Worm (Caenorhabditis elegans) whole organism, late embryonic: Measurements from ENCODE around the gene tag-123.

ENCODE experiments used
- F13H6.1 ChIP-seq: sonication (generic microtip); optimal IDR thresholded peaks from 2 replicates; lab custom pipeline; 2016; ENCODE audit warnings: missing genetic modification characterization, missing compliant biosample characterization
- K09A11.1 ChIP-seq: sonication (generic microtip); optimal IDR thresholded peaks from 2 replicates; lab custom pipeline; 2017; ENCODE audit warnings: antibody characterized with exemption, mild to moderate bottlenecking, missing genetic modification characterization, missing compliant biosample characterization; ENCODE audit not compliant: insufficient read depth
- Y22D7AL.16 ChIP-seq: sonication (generic microtip); optimal IDR thresholded peaks from 2 replicates; lab custom pipeline; 2016; ENCODE audit warnings: missing genetic modification characterization, missing compliant biosample characterization
- ama-1 ChIP-seq: fragments of 150-350 bp; optimal IDR thresholded peaks from 2 replicates; lab custom pipeline; 2014
- ceh-14 ChIP-seq: sonication (generic microtip); optimal IDR thresholded peaks from 2 replicates; lab custom pipeline; 2016; ENCODE audit warnings: missing genotype, missing genetic modification characterization, missing compliant biosample characterization
- ceh-19 ChIP-seq: fragments of 200-800 bp; sonication (Bioruptor generic); optimal IDR thresholded peaks from 2 replicates; lab custom pipeline; 2018; ENCODE audit warnings: mild to moderate bottlenecking, missing genetic modification characterization, missing compliant biosample characterization
- ceh-2 ChIP-seq: sonication (generic microtip); optimal IDR thresholded peaks from 2 replicates; lab custom pipeline; 2016; ENCODE audit warnings: missing genotype, missing genetic modification characterization, missing compliant biosample characterization
- ceh-22 ChIP-seq: sonication (generic microtip); optimal IDR thresholded peaks from 2 replicates; lab custom pipeline; 2017; ENCODE audit warnings: missing biosample characterization, missing genetic modification characterization
- ceh-30 ChIP-seq: fragments of 150-350 bp; optimal IDR thresholded peaks from 2 replicates; lab custom pipeline; 2014; ENCODE audit warnings: missing biosample characterization, missing genetic modification characterization
- ceh-31 ChIP-seq: sonication (generic microtip); optimal IDR thresholded peaks from 2 replicates; lab custom pipeline; 2016; ENCODE audit warnings: missing genetic modification characterization, missing compliant biosample characterization
- ceh-34 ChIP-seq: sonication (generic microtip); optimal IDR thresholded peaks from 2 replicates; lab custom pipeline; 2016; ENCODE audit warnings: mild to moderate bottlenecking, missing genetic modification characterization, missing compliant biosample characterization
- ceh-45 ChIP-seq: fragments of 200-800 bp; sonication (Bioruptor generic); IDR thresholded peaks from 2 replicates; pipeline ENCODE4 v1.3.6; 2022; ENCODE audit warnings: missing genetic modification reagents, missing genetic modification characterization, missing compliant biosample characterization
- ceh-48 ChIP-seq: sonication (generic microtip); optimal IDR thresholded peaks from 2 replicates; lab custom pipeline; 2016; ENCODE audit warnings: missing genetic modification characterization, inconsistent platforms, missing compliant biosample characterization
- che-1 ChIP-seq: sonication (generic microtip); optimal IDR thresholded peaks from 2 replicates; lab custom pipeline; 2016; ENCODE audit warnings: mild to moderate bottlenecking, missing genetic modification characterization, missing compliant biosample characterization
- dmd-4 ChIP-seq: sonication (generic microtip); optimal IDR thresholded peaks from 2 replicates; lab custom pipeline; 2016; ENCODE audit warnings: borderline replicate concordance, missing genetic modification characterization, missing compliant biosample characterization
- dve-1 ChIP-seq: sonication (generic microtip); optimal IDR thresholded peaks from 2 replicates; lab custom pipeline; 2017; ENCODE audit warnings: antibody characterized with exemption, mild to moderate bottlenecking, missing genetic modification characterization, missing compliant biosample characterization
- elt-4 ChIP-seq: sonication (generic microtip); optimal IDR thresholded peaks from 2 replicates; lab custom pipeline; 2016; ENCODE audit warnings: missing genetic modification characterization, missing compliant biosample characterization
- eyg-1 ChIP-seq: sonication (generic microtip); optimal IDR thresholded peaks from 2 replicates; lab custom pipeline; 2016; ENCODE audit warnings: missing genotype, missing genetic modification characterization, missing compliant biosample characterization
- fax-1 ChIP-seq: sonication (generic microtip); optimal IDR thresholded peaks from 2 replicates; lab custom pipeline; 2016; ENCODE audit warnings: missing genotype, missing genetic modification characterization, missing compliant biosample characterization
- fkh-10 ChIP-seq: fragments of 150-350 bp; optimal IDR thresholded peaks from 2 replicates; lab custom pipeline; 2014; ENCODE audit warnings: missing biosample characterization, missing genetic modification reagents, missing genetic modification characterization
- hlh-13 ChIP-seq: fragments of 200-800 bp; sonication (Bioruptor generic); optimal IDR thresholded peaks from 2 replicates; lab custom pipeline; 2018; ENCODE audit warnings: mild to moderate bottlenecking, missing genetic modification characterization, missing compliant biosample characterization
- hlh-8 ChIP-seq: sonication (generic microtip); optimal IDR thresholded peaks from 2 replicates; lab custom pipeline; 2016; ENCODE audit warnings: missing genotype, missing genetic modification characterization, missing compliant biosample characterization
- lin-11 ChIP-seq: fragments of 200-800 bp; sonication (Bioruptor generic); optimal IDR thresholded peaks from 2 replicates; lab custom pipeline; 2018; ENCODE audit warnings: mild to moderate bottlenecking, missing genetic modification characterization, missing compliant biosample characterization
- nfya-1 ChIP-seq: sonication (generic microtip); optimal IDR thresholded peaks from 2 replicates; lab custom pipeline; 2017; ENCODE audit warnings: missing genetic modification characterization, mild to moderate bottlenecking, missing compliant biosample characterization, antibody characterized with exemption, moderate library complexity
- odd-2 ChIP-seq: sonication (generic microtip); optimal IDR thresholded peaks from 2 replicates; lab custom pipeline; 2017; ENCODE audit warnings: antibody characterized with exemption, mild to moderate bottlenecking, missing genetic modification characterization, missing compliant biosample characterization
- pax-1 ChIP-seq: fragments of 150-350 bp; optimal IDR thresholded peaks from 2 replicates; lab custom pipeline; 2014; ENCODE audit warnings: missing biosample characterization, missing genetic modification characterization
- pha-2 ChIP-seq: sonication (generic microtip); optimal IDR thresholded peaks from 2 replicates; lab custom pipeline; 2017; ENCODE audit warnings: mild to moderate bottlenecking, missing genetic modification characterization, missing compliant biosample characterization
- pros-1 ChIP-seq: fragments of 150-350 bp; optimal IDR thresholded peaks from 2 replicates; lab custom pipeline; 2014; ENCODE audit warnings: missing biosample characterization, missing genetic modification reagents, missing genetic modification characterization
- rnt-1 ChIP-seq: sonication (generic microtip); optimal IDR thresholded peaks from 2 replicates; lab custom pipeline; 2016; ENCODE audit warnings: missing genetic modification characterization, missing compliant biosample characterization
- sdc-2 ChIP-seq: sonication (generic microtip); optimal IDR thresholded peaks from 2 replicates; lab custom pipeline; 2016; ENCODE audit warnings: missing genotype, missing genetic modification characterization, missing compliant biosample characterization
- sox-2 ChIP-seq: fragments of 200-800 bp; sonication (Bioruptor generic); IDR thresholded peaks from 2 replicates; pipeline ENCODE4 v1.3.6; 2022; ENCODE audit warnings: missing genetic modification reagents, missing genetic modification characterization, missing compliant biosample characterization
- tbx-2 ChIP-seq: sonication (generic microtip); optimal IDR thresholded peaks from 2 replicates; lab custom pipeline; 2016; ENCODE audit warnings: missing genetic modification characterization, missing compliant biosample characterization
- ttx-3 ChIP-seq: sonication (generic microtip); optimal IDR thresholded peaks from 2 replicates; lab custom pipeline; 2016; ENCODE audit warnings: missing genetic modification reagents, missing genetic modification characterization, missing compliant biosample characterization
- unc-42 ChIP-seq: sonication (generic microtip); optimal IDR thresholded peaks from 2 replicates; lab custom pipeline; 2016; ENCODE audit warnings: missing genotype, missing genetic modification characterization, missing compliant biosample characterization
- unc-55 ChIP-seq: sonication (generic microtip); optimal IDR thresholded peaks from 2 replicates; lab custom pipeline; 2017; ENCODE audit warnings: missing biosample characterization, missing genetic modification reagents, missing genetic modification characterization
- zip-5 ChIP-seq: sonication (generic microtip); optimal IDR thresholded peaks from 2 replicates; lab custom pipeline; 2016; ENCODE audit warnings: missing genetic modification characterization, missing compliant biosample characterization
- ztf-16 ChIP-seq: sonication (generic microtip); optimal IDR thresholded peaks from 2 replicates; lab custom pipeline; 2017; ENCODE audit warnings: missing genetic modification characterization, missing compliant biosample characterization

The tag-123 gene

DNA sequence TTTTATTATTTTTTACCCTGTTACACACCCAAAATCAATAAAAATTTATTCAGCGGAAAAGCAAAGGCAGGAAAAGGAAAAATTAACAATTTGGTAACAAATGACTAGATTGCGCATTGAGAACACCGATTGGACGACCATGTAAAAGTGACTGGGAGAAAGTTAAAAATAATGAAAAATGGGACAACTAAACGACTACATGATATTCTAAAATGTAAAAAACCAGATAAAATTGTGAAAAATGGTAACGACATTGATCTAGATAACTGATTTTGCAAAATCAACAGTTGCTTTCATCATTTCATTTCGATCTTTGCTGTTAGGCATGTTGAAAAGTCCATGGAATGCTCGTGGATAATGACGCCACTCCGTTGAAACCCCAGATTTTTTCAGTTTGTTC is 37.9 kb upstream of the tag-123 start:
- TF ChIP-seq K09A11.1 (tag; lab: Kevin White, UChicago) (no peak), lin-11 (tag; lab: Kevin White, UChicago) (no peak), ceh-22 (tag; lab: Kevin White, UChicago) (no peak), pha-2 (tag; lab: Kevin White, UChicago) (no peak), sdc-2 (tag; lab: Kevin White, UChicago) (no peak), fkh-10 (GFP tag; lab: Kevin White, UChicago) (no peak), hlh-8 (tag; lab: Kevin White, UChicago) (no peak), ceh-34 (tag; lab: Kevin White, UChicago) (no peak), tbx-2 (no peak), unc-42 (tag; lab: Kevin White, UChicago) (no peak), ceh-14 (tag; lab: Kevin White, UChicago) (no peak), ztf-16 (tag; lab: Kevin White, UChicago) (no peak)

- TF ChIP-seq ztf-16 (tag; lab: Kevin White, UChicago) = no peak
- no peak for TF ChIP-seq F13H6.1 (tag; lab: Kevin White, UChicago)
- TF ChIP-seq che-1 (tag; lab: Kevin White, UChicago) = no peak
- TF ChIP-seq ceh-2 (tag; lab: Kevin White, UChicago) = no peak
Observed at ce11 chrX:8457314-8457713, 35.5 kb upstream of the tag-123 start, which contains the start of gene F16F9.3. F16F9.3 (plus strand) TSS chrX:8457614.

DNA sequence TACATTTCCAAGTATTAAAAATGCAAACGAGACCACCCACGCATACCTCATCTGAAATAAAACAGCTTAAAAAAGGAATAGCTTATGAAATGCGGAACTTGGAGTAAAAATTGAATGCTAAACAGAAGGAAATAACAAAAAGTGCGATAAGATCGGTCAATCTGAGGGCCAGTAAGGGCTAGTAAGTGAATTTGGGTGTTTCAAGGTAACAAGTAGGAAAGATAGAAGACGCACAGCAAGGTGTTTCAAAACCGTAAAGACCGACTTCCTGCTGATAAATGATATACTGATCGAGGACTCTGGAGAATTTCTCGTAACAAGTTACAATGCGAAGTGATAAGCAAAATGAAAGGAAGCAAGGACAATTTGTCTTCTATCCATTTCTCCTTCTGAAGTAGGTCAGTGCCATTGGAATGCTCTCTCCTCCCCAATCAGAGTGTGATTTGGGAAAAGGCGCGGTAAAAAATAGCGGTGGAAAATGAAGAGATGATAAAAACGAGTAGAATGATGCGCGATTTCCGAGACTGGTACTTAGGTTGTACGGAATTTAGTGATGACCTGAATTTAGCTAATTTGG is 33.8 kb upstream of the tag-123 start, which contains the start of gene dpy-6:
Gene dpy-6, minus strand, starts transcription at position 51 of the 577 bp plus-strand sequence.
- no peak for TF ChIP-seq ceh-19 (GFP tag; lab: Kevin White, UChicago)
- no peak for TF ChIP-seq zip-5 (tag; lab: Kevin White, UChicago)
- TF ChIP-seq pax-1 (tag; lab: Kevin White, UChicago) = no peak
- TF ChIP-seq elt-4 (tag; lab: Kevin White, UChicago) = no peak
- TF ChIP-seq ceh-45 = no peak
- TF ChIP-seq unc-55 (GFP tag; lab: Kevin White, UChicago) = no peak
- TF ChIP-seq fax-1 (tag; lab: Kevin White, UChicago) = no peak
- no peak for TF ChIP-seq eyg-1
- TF ChIP-seq unc-42 (tag; lab: Kevin White, UChicago) = no peak
- TF ChIP-seq hlh-13 = no peak
- TF ChIP-seq Y22D7AL.16 (tag; lab: Kevin White, UChicago) = no peak
- TF ChIP-seq ceh-30 (tag; lab: Kevin White, UChicago) = no peak
- TF ChIP-seq nfya-1 (tag; lab: Kevin White, UChicago) = no peak
- no peak for TF ChIP-seq sox-2 (GFP tag; lab: Robert Waterston, UW)
- TF ChIP-seq ama-1 (lab: Kevin White, UChicago) = no peak
- no peak for TF ChIP-seq ceh-48
- TF ChIP-seq pros-1 (tag; lab: Kevin White, UChicago) = no peak
- no peak for TF ChIP-seq dmd-4 (tag; lab: Kevin White, UChicago)

DNA sequence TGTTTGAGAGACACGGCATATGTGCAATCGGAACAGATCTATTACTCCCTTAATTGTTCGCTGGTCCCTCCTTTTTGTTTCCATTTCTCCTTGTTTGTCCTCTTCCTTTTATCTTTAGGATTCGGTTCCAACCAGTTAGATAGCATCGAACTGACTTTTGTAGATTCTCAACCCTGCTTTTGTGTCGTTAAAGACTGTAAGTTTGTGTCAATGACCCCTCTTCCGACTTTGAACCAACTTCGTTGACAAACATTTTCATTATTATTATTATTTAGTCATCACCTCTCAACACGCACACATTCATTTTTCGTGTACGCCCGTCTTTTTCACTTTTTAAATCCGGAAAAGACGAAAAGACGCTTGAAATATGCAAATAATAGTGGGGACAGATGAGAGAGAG is 24.3 kb upstream of the tag-123 start, which contains the start of gene F16F9.1:
Gene F16F9.1, plus strand, starts transcription at position 301 of the 400 bp plus-strand sequence.
- TF ChIP-seq ceh-19 (GFP tag; lab: Kevin White, UChicago) (no peak), ttx-3 (tag; lab: Kevin White, UChicago) (no peak), dve-1 (tag; lab: Kevin White, UChicago) (no peak), ama-1 (lab: Kevin White, UChicago) (no peak), rnt-1 (tag; lab: Kevin White, UChicago) (no peak), ceh-34 (tag; lab: Kevin White, UChicago) (no peak), ceh-22 (tag; lab: Kevin White, UChicago) (no peak), ceh-31 (no peak), ztf-16 (tag; lab: Kevin White, UChicago) (no peak), odd-2 (tag; lab: Kevin White, UChicago) (no peak), sox-2 (GFP tag; lab: Robert Waterston, UW) (no peak), che-1 (tag; lab: Kevin White, UChicago) (no peak), fax-1 (tag; lab: Kevin White, UChicago) (no peak), lin-11 (tag; lab: Kevin White, UChicago) (no peak)
